Worm (Caenorhabditis elegans) whole organism, L2 larva: ENCODE measurements around the gene F56D6.11.

ENCODE experiments used
- R02D3.7 ChIP-seq: fragments of 150-350 bp; optimal IDR thresholded peaks from 2 replicates; lab custom pipeline; 2014; ENCODE audit warnings: missing biosample characterization, missing genetic modification characterization
- Y55F3AM.14 ChIP-seq: fragments of 200-800 bp; sonication (Bioruptor generic); optimal IDR thresholded peaks from 2 replicates; lab custom pipeline; 2018; ENCODE audit warnings: mild to moderate bottlenecking, missing genetic modification characterization, missing compliant biosample characterization
- ama-1 ChIP-seq: fragments of 150-350 bp; optimal IDR thresholded peaks from 2 replicates; lab custom pipeline; 2018; ENCODE audit warnings: inconsistent platforms
- nhr-129 ChIP-seq: fragments of 150-350 bp; optimal IDR thresholded peaks from 2 replicates; lab custom pipeline; 2014; ENCODE audit warnings: missing biosample characterization, missing genetic modification characterization
- sem-4 ChIP-seq: fragments of 150-350 bp; optimal IDR thresholded peaks from 2 replicates; lab custom pipeline; 2014; ENCODE audit warnings: missing biosample characterization, missing genetic modification reagents, missing genetic modification characterization
- sma-9 ChIP-seq, 2 experiments: fragments of 150-350 bp in 1 of 2; sonication (generic microtip) in 1 of 2; optimal IDR thresholded peaks; 2 replicates each; lab custom pipeline; 2014 to 2016; ENCODE audit warnings: missing genetic modification characterization in 2 of 2, mild to moderate bottlenecking in 1 of 2, missing biosample characterization in 1 of 2, missing compliant biosample characterization in 1 of 2, missing genetic modification reagents in 1 of 2, moderate library complexity in 1 of 2
- ztf-11 ChIP-seq: sonication (generic microtip); optimal IDR thresholded peaks from 2 replicates; lab custom pipeline; 2017; ENCODE audit warnings: missing biosample characterization, missing genetic modification characterization
- ztf-4 ChIP-seq: fragments of 150-350 bp; optimal IDR thresholded peaks from 2 replicates; lab custom pipeline; 2014; ENCODE audit warnings: missing biosample characterization, missing genetic modification characterization

- no peak for TF ChIP-seq R02D3.7 (tag; lab: Kevin White, UChicago)
- no peak for TF ChIP-seq nhr-129 (tag; lab: Kevin White, UChicago)
- no peak for TF ChIP-seq ztf-11 (tag; lab: Kevin White, UChicago)
- TF ChIP-seq ztf-4 = no peak
- TF ChIP-seq sem-4 (tag; lab: Kevin White, UChicago) = no peak
- no peak for TF ChIP-seq ama-1 (lab: Kevin White, UChicago)
- no peak for TF ChIP-seq Y55F3AM.14 (GFP tag; lab: Kevin White, UChicago)
- TF ChIP-seq sma-9 (GFP tag; optimal IDR thresholded peaks at IDR 0.05; lab: Kevin White, UChicago) = no peak
- no peak for TF ChIP-seq sma-9 (tag; optimal IDR thresholded peaks at IDR 0.05; lab: Kevin White, UChicago)
Measured at ce11 chrIV:3915296-3915695, 9.0 kb upstream of the F56D6.11 start, which contains the start of gene srz-20.
